Worm (Caenorhabditis elegans) whole organism, L2 larva: ENCODE measurements around the gene cpl-1.

Experiments used
- F13H6.1 ChIP-seq: sonication (generic microtip); optimal IDR thresholded peaks from 2 replicates; lab custom pipeline; 2016; ENCODE audit warnings: missing genetic modification characterization, missing compliant biosample characterization
- R02D3.7 ChIP-seq: fragments of 150-350 bp; optimal IDR thresholded peaks from 2 replicates; lab custom pipeline; 2014; ENCODE audit warnings: missing biosample characterization, missing genetic modification characterization
- Y55F3AM.14 ChIP-seq: fragments of 200-800 bp; sonication (Bioruptor generic); optimal IDR thresholded peaks from 2 replicates; lab custom pipeline; 2018; ENCODE audit warnings: mild to moderate bottlenecking, missing genetic modification characterization, missing compliant biosample characterization
- ZK546.5 ChIP-seq: sonication (generic microtip); optimal IDR thresholded peaks from 2 replicates; lab custom pipeline; 2017; ENCODE audit warnings: missing biosample characterization, missing genetic modification characterization
- aly-2 ChIP-seq: fragments of 150-350 bp; optimal IDR thresholded peaks from 2 replicates; lab custom pipeline; 2014; ENCODE audit warnings: missing biosample characterization, missing genetic modification characterization
- ama-1 ChIP-seq: fragments of 150-350 bp; optimal IDR thresholded peaks from 2 replicates; lab custom pipeline; 2018; ENCODE audit warnings: inconsistent platforms
- dmd-4 ChIP-seq: sonication (generic microtip); optimal IDR thresholded peaks from 2 replicates; lab custom pipeline; 2017; ENCODE audit warnings: missing biosample characterization, missing genetic modification characterization
- egl-27 ChIP-seq: sonication (generic microtip); optimal IDR thresholded peaks from 3 replicates; lab custom pipeline; 2017; ENCODE audit warnings: missing biosample characterization, missing genetic modification reagents, missing genetic modification characterization
- elt-1 ChIP-seq: fragments of 150-350 bp; optimal IDR thresholded peaks from 2 replicates; lab custom pipeline; 2014; ENCODE audit warnings: missing biosample characterization, missing genetic modification characterization
- fos-1 ChIP-seq: fragments of 150-350 bp; optimal IDR thresholded peaks from 2 replicates; lab custom pipeline; 2014; ENCODE audit warnings: missing biosample characterization, missing genetic modification characterization
- gmeb-1 ChIP-seq: fragments of 150-350 bp; optimal IDR thresholded peaks from 2 replicates; lab custom pipeline; 2014; ENCODE audit warnings: missing biosample characterization, missing genetic modification characterization
- lin-13 ChIP-seq: fragments of 150-350 bp; optimal IDR thresholded peaks from 2 replicates; lab custom pipeline; 2014; ENCODE audit warnings: missing biosample characterization, missing genetic modification reagents, missing genetic modification characterization
- lin-39 ChIP-seq: fragments of 150-350 bp; optimal IDR thresholded peaks from 2 replicates; lab custom pipeline; 2014; ENCODE audit warnings: missing biosample characterization, missing genetic modification reagents, missing genetic modification characterization
- mab-5 ChIP-seq: fragments of 150-350 bp; optimal IDR thresholded peaks from 2 replicates; lab custom pipeline; 2014; ENCODE audit warnings: missing biosample characterization, missing genetic modification characterization
- mbf-1 ChIP-seq: sonication (generic microtip); optimal IDR thresholded peaks from 2 replicates; lab custom pipeline; 2017; ENCODE audit warnings: missing biosample characterization, missing genetic modification characterization
- nhr-10 ChIP-seq: sonication (generic microtip); optimal IDR thresholded peaks from 2 replicates; lab custom pipeline; 2017; ENCODE audit warnings: missing biosample characterization, missing genetic modification characterization
- nhr-11 ChIP-seq: fragments of 150-350 bp; optimal IDR thresholded peaks from 2 replicates; lab custom pipeline; 2014; ENCODE audit warnings: missing biosample characterization, missing genetic modification characterization
- nhr-12 ChIP-seq: fragments of 150-350 bp; optimal IDR thresholded peaks from 2 replicates; lab custom pipeline; 2014; ENCODE audit warnings: missing biosample characterization, missing genetic modification characterization
- nhr-129 ChIP-seq: fragments of 150-350 bp; optimal IDR thresholded peaks from 2 replicates; lab custom pipeline; 2014; ENCODE audit warnings: missing biosample characterization, missing genetic modification characterization
- nhr-21 ChIP-seq: fragments of 150-350 bp; optimal IDR thresholded peaks from 2 replicates; lab custom pipeline; 2014; ENCODE audit warnings: missing biosample characterization, missing genetic modification characterization
- nhr-23 ChIP-seq: fragments of 150-350 bp; optimal IDR thresholded peaks from 2 replicates; lab custom pipeline; 2014; ENCODE audit warnings: missing biosample characterization, missing genetic modification reagents, missing genetic modification characterization
- nhr-237 ChIP-seq: fragments of 150-350 bp; optimal IDR thresholded peaks from 2 replicates; lab custom pipeline; 2014; ENCODE audit warnings: missing biosample characterization, missing genetic modification characterization
- nhr-25 ChIP-seq: fragments of 150-350 bp; sonication (generic microtip); optimal IDR thresholded peaks from 3 replicates; lab custom pipeline; 2014; ENCODE audit warnings: missing biosample characterization, missing genetic modification characterization
- nhr-77 ChIP-seq: fragments of 150-350 bp; optimal IDR thresholded peaks from 2 replicates; lab custom pipeline; 2014; ENCODE audit warnings: missing biosample characterization, missing genetic modification characterization
- peb-1 ChIP-seq: fragments of 150-350 bp; optimal IDR thresholded peaks from 2 replicates; lab custom pipeline; 2014; ENCODE audit warnings: missing biosample characterization, missing genetic modification characterization
- sem-4 ChIP-seq: fragments of 150-350 bp; optimal IDR thresholded peaks from 2 replicates; lab custom pipeline; 2014; ENCODE audit warnings: missing biosample characterization, missing genetic modification reagents, missing genetic modification characterization
- skn-1 ChIP-seq: sonication (generic microtip); optimal IDR thresholded peaks from 2 replicates; lab custom pipeline; 2017; ENCODE audit warnings: missing biosample characterization, missing genetic modification characterization
- sma-3 ChIP-seq: sonication (generic microtip); optimal IDR thresholded peaks from 2 replicates; lab custom pipeline; 2016; ENCODE audit warnings: missing genetic modification reagents, missing genetic modification characterization, missing compliant biosample characterization
- sma-9 ChIP-seq, 2 experiments: fragments of 150-350 bp in 1 of 2; sonication (generic microtip) in 1 of 2; optimal IDR thresholded peaks; 2 replicates each; lab custom pipeline; 2014 to 2016; ENCODE audit warnings: missing genetic modification characterization in 2 of 2, mild to moderate bottlenecking in 1 of 2, missing biosample characterization in 1 of 2, missing compliant biosample characterization in 1 of 2, missing genetic modification reagents in 1 of 2, moderate library complexity in 1 of 2
- unc-39 ChIP-seq: fragments of 150-350 bp; optimal IDR thresholded peaks from 2 replicates; lab custom pipeline; 2014; ENCODE audit warnings: missing biosample characterization, missing genetic modification characterization
- unc-55 ChIP-seq: fragments of 150-350 bp; sonication (generic microtip); optimal IDR thresholded peaks from 3 replicates; lab custom pipeline; 2014; ENCODE audit warnings: missing biosample characterization, missing genetic modification reagents, missing genetic modification characterization
- ztf-11 ChIP-seq: sonication (generic microtip); optimal IDR thresholded peaks from 2 replicates; lab custom pipeline; 2017; ENCODE audit warnings: missing biosample characterization, missing genetic modification characterization
- ztf-4 ChIP-seq: fragments of 150-350 bp; optimal IDR thresholded peaks from 2 replicates; lab custom pipeline; 2014; ENCODE audit warnings: missing biosample characterization, missing genetic modification characterization

The cpl-1 gene

DNA sequence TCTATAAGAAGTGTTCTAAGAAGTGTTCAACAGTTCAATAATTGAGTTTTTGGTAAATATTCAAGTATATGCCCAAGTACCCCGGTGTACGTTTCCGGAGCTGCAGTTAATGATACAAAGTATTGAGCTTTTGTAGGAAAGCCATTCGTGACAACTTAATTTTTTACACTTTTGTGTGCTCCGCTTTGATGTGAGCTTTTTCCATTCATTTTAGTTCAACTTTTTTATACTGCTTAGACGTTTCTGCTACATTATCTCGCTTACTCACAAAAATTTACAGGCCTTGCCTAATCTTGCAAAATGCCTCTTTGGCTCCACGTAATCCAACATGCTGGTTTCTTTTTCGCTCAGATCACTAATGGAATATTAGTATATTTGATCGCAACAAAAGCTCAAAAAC lies 19.2 kb downstream of the cpl-1 start, which contains the start of gene str-151:
Gene str-151 (plus strand): TSS at position 301 of the 400 bp plus-strand sequence.
- TF ChIP-seq lin-13 = no peak
- no peak for TF ChIP-seq fos-1 (tag; lab: Kevin White, UChicago)
- TF ChIP-seq unc-39 (tag; lab: Kevin White, UChicago) = no peak
- TF ChIP-seq mab-5 (tag; lab: Kevin White, UChicago) = no peak
- TF ChIP-seq elt-1 (tag; lab: Kevin White, UChicago) = no peak
- TF ChIP-seq sma-3 = no peak
- TF ChIP-seq R02D3.7 (tag; lab: Kevin White, UChicago) = no peak
- TF ChIP-seq skn-1 (tag; lab: Kevin White, UChicago) = no peak
- TF ChIP-seq Y55F3AM.14 (GFP tag; lab: Kevin White, UChicago) = no peak

DNA sequence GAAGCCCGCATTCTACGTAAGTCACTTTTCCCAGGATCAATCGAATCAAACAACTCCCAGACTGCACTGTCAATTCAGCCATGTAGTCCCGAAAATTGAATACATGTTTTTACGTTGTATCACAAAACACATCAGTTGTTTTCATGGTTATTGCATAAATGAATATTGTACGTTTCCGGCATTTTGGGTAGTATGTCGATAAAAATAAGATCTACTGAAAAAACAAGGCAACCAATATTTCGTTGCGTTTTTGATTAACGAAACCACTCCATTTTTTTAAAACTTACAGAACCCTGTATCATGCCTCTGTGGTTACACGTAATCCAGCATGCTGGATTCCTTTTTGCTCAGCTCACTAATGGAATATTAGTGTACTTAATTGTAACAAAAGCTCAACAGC lies 22.0 kb downstream of the cpl-1 start, which contains the start of gene str-149:
Gene str-149 (plus strand): TSS at position 301 of the 400 bp plus-strand sequence.
- TF ChIP-seq ztf-11 = no peak
- TF ChIP-seq nhr-10 (tag; lab: Kevin White, UChicago) = no peak
- TF ChIP-seq ZK546.5 (tag; lab: Kevin White, UChicago) = no peak
- TF ChIP-seq mab-5 (tag; lab: Kevin White, UChicago) = no peak

DNA sequence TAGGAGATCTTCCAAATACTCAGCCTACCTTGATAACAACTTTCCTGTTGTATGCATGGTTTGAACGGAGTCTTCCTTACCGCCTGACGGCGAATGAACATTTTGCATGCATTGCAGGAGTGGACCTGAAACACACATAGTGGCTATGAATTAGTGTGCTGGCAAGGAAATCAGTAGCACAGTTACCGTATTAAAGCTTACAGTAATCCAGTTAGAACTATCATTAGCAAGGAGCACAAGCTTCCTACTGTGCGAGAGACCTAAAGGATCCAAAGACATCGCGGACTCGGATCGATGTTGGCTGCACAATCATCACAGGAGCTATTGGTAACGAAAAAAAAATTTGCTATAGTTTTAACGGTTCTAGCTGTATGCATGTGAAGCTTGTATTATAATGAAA lies 24.4 kb downstream of the cpl-1 start, which contains the start of gene nhr-233:
Gene nhr-233 (minus strand): TSS at position 101 of the 400 bp plus-strand sequence.
- TF ChIP-seq nhr-129 (tag; lab: Kevin White, UChicago) (no peak), ztf-4 (tag; lab: Kevin White, UChicago) (no peak), nhr-21 (tag; lab: Kevin White, UChicago) (no peak), nhr-11 (no peak), nhr-77 (tag; lab: Kevin White, UChicago) (no peak), nhr-12 (tag; lab: Kevin White, UChicago) (no peak), sem-4 (tag; lab: Kevin White, UChicago) (no peak), nhr-25 (tag; lab: Kevin White, UChicago) (no peak), egl-27 (tag; lab: Kevin White, UChicago) (no peak), unc-39 (tag; lab: Kevin White, UChicago) (no peak), nhr-10 (tag; lab: Kevin White, UChicago) (no peak), sma-3 (no peak), nhr-237 (tag; lab: Kevin White, UChicago) (no peak)

DNA sequence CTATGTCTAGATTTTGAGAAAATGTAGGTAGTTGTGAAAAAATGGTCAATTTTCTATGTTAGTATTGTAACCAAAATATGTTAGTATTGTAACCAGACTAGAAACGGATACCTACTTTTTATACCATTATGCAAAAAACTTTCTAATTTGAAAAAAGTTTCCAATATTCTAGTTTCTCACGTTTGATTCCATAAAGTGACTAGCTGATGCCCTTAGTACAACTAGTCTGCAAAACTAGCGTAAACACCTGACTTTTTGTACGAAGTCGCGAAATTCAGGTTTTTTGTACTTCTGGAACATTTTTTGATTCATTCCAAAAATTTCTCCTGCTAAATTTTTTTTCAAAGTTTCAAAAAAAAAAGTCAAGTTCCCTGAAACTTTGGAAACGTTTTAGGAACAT lies 27.1 kb downstream of the cpl-1 start:
- TF ChIP-seq Y55F3AM.14 (GFP tag; lab: Kevin White, UChicago) = no peak
- TF ChIP-seq ZK546.5 (tag; lab: Kevin White, UChicago) = no peak
- no peak for TF ChIP-seq nhr-23
- TF ChIP-seq nhr-129 (tag; lab: Kevin White, UChicago) = no peak
- TF ChIP-seq sma-3 = no peak
- no peak for TF ChIP-seq nhr-25 (tag; lab: Kevin White, UChicago)
- no peak for TF ChIP-seq egl-27 (tag; lab: Kevin White, UChicago)

DNA sequence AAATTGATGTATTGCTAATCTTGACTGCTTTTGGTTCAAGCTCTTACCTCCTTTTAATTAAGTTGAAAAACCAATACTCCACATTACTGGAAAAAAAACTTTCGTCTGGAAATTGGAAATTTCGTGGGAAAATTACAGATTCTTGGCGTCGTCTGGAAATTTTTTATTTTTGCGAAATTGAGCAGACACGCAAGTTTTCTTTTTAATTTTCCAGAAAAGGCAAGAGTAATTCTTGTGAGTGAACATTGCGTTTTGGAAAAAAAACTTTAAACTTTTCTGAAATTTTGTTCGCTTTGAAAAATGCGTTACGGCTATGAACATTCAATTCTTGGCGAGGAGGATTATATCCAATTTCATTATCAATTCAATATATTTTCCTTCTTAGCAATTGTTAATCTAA lies 29.5 kb downstream of the cpl-1 start, which contains the start of gene sru-45:
Gene sru-45 (plus strand): TSS at position 301 of the 400 bp plus-strand sequence.
- TF ChIP-seq fos-1 (tag; lab: Kevin White, UChicago) (no peak), sma-9 (GFP tag; optimal IDR thresholded peaks at IDR 0.05; lab: Kevin White, UChicago) (no peak), sma-9 (tag; optimal IDR thresholded peaks at IDR 0.05; lab: Kevin White, UChicago) (no peak), ZK546.5 (tag; lab: Kevin White, UChicago) (no peak), nhr-25 (tag; lab: Kevin White, UChicago) (no peak), unc-55 (GFP tag; lab: Kevin White, UChicago) (no peak), dmd-4 (tag; lab: Kevin White, UChicago) (no peak), gmeb-1 (tag; lab: Kevin White, UChicago) (no peak), F13H6.1 (tag; lab: Kevin White, UChicago) (no peak), egl-27 (tag; lab: Kevin White, UChicago) (no peak), aly-2 (tag; lab: Kevin White, UChicago) (no peak), nhr-11 (no peak), ztf-4 (tag; lab: Kevin White, UChicago) (no peak), skn-1 (tag; lab: Kevin White, UChicago) (no peak), lin-39 (tag; lab: Kevin White, UChicago) (no peak)
- TF ChIP-seq, all 48 proteins: peak for 0

DNA sequence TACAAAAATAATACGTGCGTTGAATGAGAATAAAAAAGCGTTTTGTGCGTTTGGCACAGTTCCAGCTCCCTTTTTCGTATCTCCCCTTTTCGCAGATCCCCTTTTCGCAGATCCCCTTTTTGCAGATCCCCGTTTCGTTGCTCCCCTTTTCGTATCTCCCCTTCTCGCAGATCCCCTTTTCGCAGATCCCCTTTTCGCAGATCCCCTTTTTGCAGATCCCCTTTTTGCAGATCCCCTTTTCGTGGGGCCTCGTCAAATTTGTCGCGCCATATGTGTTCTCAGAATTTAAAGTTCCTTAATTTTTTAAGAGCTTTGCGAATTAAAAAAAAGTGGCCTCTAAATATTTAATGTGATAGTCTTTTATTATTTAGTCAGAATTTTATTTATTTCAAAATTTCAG lies 42.2 kb downstream of the cpl-1 start, which contains the start of gene Y32B12B.4:
Gene Y32B12B.4 (plus strand): TSS at position 399 of the 400 bp plus-strand sequence.
- no peak for TF ChIP-seq ama-1 (lab: Kevin White, UChicago)
- TF ChIP-seq mbf-1 (tag; lab: Kevin White, UChicago) = no peak
- TF ChIP-seq nhr-23 = no peak
- no peak for TF ChIP-seq peb-1 (tag; lab: Kevin White, UChicago)
- TF ChIP-seq mab-5 (tag; lab: Kevin White, UChicago) = no peak
- TF ChIP-seq sma-9 (GFP tag; optimal IDR thresholded peaks at IDR 0.05; lab: Kevin White, UChicago) = no peak
- no peak for TF ChIP-seq sma-9 (tag; optimal IDR thresholded peaks at IDR 0.05; lab: Kevin White, UChicago)
